Worm (Caenorhabditis elegans) whole organism, late embryonic: ENCODE measurements around the gene cest-12.

ENCODE experiments used
- C38D4.7 ChIP-seq: fragments of 200-800 bp; sonication (Bioruptor generic); optimal IDR thresholded peaks from 2 replicates; lab custom pipeline; 2018; ENCODE audit warnings: mild to moderate bottlenecking, missing genetic modification characterization, moderate library complexity, missing compliant biosample characterization
- T23F11.4 ChIP-seq: fragments of 200-800 bp; sonication (Bioruptor generic); optimal IDR thresholded peaks from 2 replicates; lab custom pipeline; 2018; ENCODE audit warnings: mild to moderate bottlenecking, missing genetic modification characterization, missing compliant biosample characterization
- ahr-1 ChIP-seq: sonication (generic microtip); optimal IDR thresholded peaks from 2 replicates; lab custom pipeline; 2016; ENCODE audit warnings: missing genetic modification characterization, missing compliant biosample characterization
- ceh-14 ChIP-seq: sonication (generic microtip); optimal IDR thresholded peaks from 2 replicates; lab custom pipeline; 2016; ENCODE audit warnings: missing genotype, missing genetic modification characterization, missing compliant biosample characterization
- ceh-19 ChIP-seq: fragments of 200-800 bp; sonication (Bioruptor generic); optimal IDR thresholded peaks from 2 replicates; lab custom pipeline; 2018; ENCODE audit warnings: mild to moderate bottlenecking, missing genetic modification characterization, missing compliant biosample characterization
- ceh-22 ChIP-seq: sonication (generic microtip); optimal IDR thresholded peaks from 2 replicates; lab custom pipeline; 2017; ENCODE audit warnings: missing biosample characterization, missing genetic modification characterization
- ceh-6 ChIP-seq: fragments of 200-800 bp; sonication (Bioruptor generic); optimal IDR thresholded peaks from 2 replicates; lab custom pipeline; 2018; ENCODE audit warnings: mild to moderate bottlenecking, missing genetic modification characterization, missing compliant biosample characterization
- ceh-9 ChIP-seq: sonication (generic microtip); optimal IDR thresholded peaks from 2 replicates; lab custom pipeline; 2016; ENCODE audit warnings: mild to moderate bottlenecking, missing genetic modification characterization, inconsistent platforms, missing compliant biosample characterization
- dmd-4 ChIP-seq: sonication (generic microtip); optimal IDR thresholded peaks from 2 replicates; lab custom pipeline; 2016; ENCODE audit warnings: borderline replicate concordance, missing genetic modification characterization, missing compliant biosample characterization
- elt-2 ChIP-seq: sonication (generic microtip); optimal IDR thresholded peaks from 2 replicates; lab custom pipeline; 2016; ENCODE audit warnings: missing genetic modification reagents, missing genetic modification characterization, missing compliant biosample characterization
- fax-1 ChIP-seq: sonication (generic microtip); optimal IDR thresholded peaks from 2 replicates; lab custom pipeline; 2016; ENCODE audit warnings: missing genotype, missing genetic modification characterization, missing compliant biosample characterization
- hlh-13 ChIP-seq: fragments of 200-800 bp; sonication (Bioruptor generic); optimal IDR thresholded peaks from 2 replicates; lab custom pipeline; 2018; ENCODE audit warnings: mild to moderate bottlenecking, missing genetic modification characterization, missing compliant biosample characterization
- hlh-15 ChIP-seq: sonication (generic microtip); optimal IDR thresholded peaks from 2 replicates; lab custom pipeline; 2016; ENCODE audit warnings: missing genetic modification characterization, missing compliant biosample characterization
- hlh-8 ChIP-seq: sonication (generic microtip); optimal IDR thresholded peaks from 2 replicates; lab custom pipeline; 2016; ENCODE audit warnings: missing genotype, missing genetic modification characterization, missing compliant biosample characterization
- nfya-1 ChIP-seq: sonication (generic microtip); optimal IDR thresholded peaks from 2 replicates; lab custom pipeline; 2017; ENCODE audit warnings: missing genetic modification characterization, mild to moderate bottlenecking, missing compliant biosample characterization, antibody characterized with exemption, moderate library complexity
- npax-4 ChIP-seq: sonication (generic microtip); optimal IDR thresholded peaks from 2 replicates; lab custom pipeline; 2016; ENCODE audit warnings: missing genetic modification characterization, missing compliant biosample characterization
- odd-2 ChIP-seq: sonication (generic microtip); optimal IDR thresholded peaks from 2 replicates; lab custom pipeline; 2017; ENCODE audit warnings: antibody characterized with exemption, mild to moderate bottlenecking, missing genetic modification characterization, missing compliant biosample characterization
- pag-3 ChIP-seq: sonication (generic microtip); optimal IDR thresholded peaks from 2 replicates; lab custom pipeline; 2016; ENCODE audit warnings: missing compliant biosample characterization, missing genetic modification characterization, borderline replicate concordance
- pat-9 ChIP-seq: fragments of 200-800 bp; sonication (Bioruptor generic); optimal IDR thresholded peaks from 2 replicates; lab custom pipeline; 2018; ENCODE audit warnings: mild to moderate bottlenecking, missing genetic modification characterization, moderate library complexity, missing compliant biosample characterization
- rnt-1 ChIP-seq: sonication (generic microtip); optimal IDR thresholded peaks from 2 replicates; lab custom pipeline; 2016; ENCODE audit warnings: missing genetic modification characterization, missing compliant biosample characterization
- sox-2 ChIP-seq: fragments of 200-800 bp; sonication (Bioruptor generic); IDR thresholded peaks from 2 replicates; pipeline ENCODE4 v1.3.6; 2022; ENCODE audit warnings: missing genetic modification reagents, missing genetic modification characterization, missing compliant biosample characterization
- sox-4 ChIP-seq: sonication (generic microtip); optimal IDR thresholded peaks from 2 replicates; lab custom pipeline; 2017; ENCODE audit warnings: mild to moderate bottlenecking, missing genetic modification characterization, inconsistent platforms, missing compliant biosample characterization
- syd-9 ChIP-seq: sonication (generic microtip); optimal IDR thresholded peaks from 2 replicates; lab custom pipeline; 2016; ENCODE audit warnings: mild to moderate bottlenecking, missing genetic modification characterization, moderate library complexity, missing compliant biosample characterization
- tbx-2 ChIP-seq: sonication (generic microtip); optimal IDR thresholded peaks from 2 replicates; lab custom pipeline; 2016; ENCODE audit warnings: missing genetic modification characterization, missing compliant biosample characterization
- tbx-7 ChIP-seq: sonication (generic microtip); optimal IDR thresholded peaks from 2 replicates; lab custom pipeline; 2016; ENCODE audit warnings: missing genotype, missing genetic modification characterization, missing compliant biosample characterization

cest-12 gene

ce11 chrIII:12087564-12087963, 19.8 kb downstream of the cest-12 start:
- TF ChIP-seq ceh-22 (tag; lab: Kevin White, UChicago) (no peak), pat-9 (tag; lab: Kevin White, UChicago) (no peak), sox-2 (GFP tag; lab: Robert Waterston, UW) (no peak), elt-2 (tag; lab: Kevin White, UChicago) (peak; percentile 61)
- TF ChIP-seq, all 69 proteins: peak for 1

- TF ChIP-seq elt-2 (tag; lab: Kevin White, UChicago) (peak; percentile 14), nfya-1 (tag; lab: Kevin White, UChicago) (peak; percentile 92), tbx-2 (tag; lab: Kevin White, UChicago) (peak; percentile 2), odd-2 (no peak)
These were observed 22.5 kb downstream of the cest-12 start for ce11 chrIII:12084749-12085307.

ce11 chrIII:12084216-12084615, 23.1 kb downstream of the cest-12 start, which contains the start of gene nob-1:
Gene nob-1, minus strand, starts transcription at chrIII:12084316.
- TF ChIP-seq ceh-14 (no peak), ceh-19 (GFP tag; lab: Kevin White, UChicago) (no peak), ceh-22 (tag; lab: Kevin White, UChicago) (no peak), hlh-15 (tag; lab: Kevin White, UChicago) (no peak), npax-4 (tag; lab: Kevin White, UChicago) (no peak), sox-4 (tag; lab: Kevin White, UChicago) (no peak), tbx-2 (tag; lab: Kevin White, UChicago) (no peak), dmd-4 (tag; lab: Kevin White, UChicago) (no peak), hlh-13 (GFP tag; lab: Kevin White, UChicago) (no peak), tbx-7 (no peak), C38D4.7 (GFP tag; lab: Kevin White, UChicago) (no peak), ahr-1 (tag; lab: Kevin White, UChicago) (no peak), syd-9 (tag; lab: Kevin White, UChicago) (no peak), rnt-1 (no peak)

ce11 chrIII:12081992-12082628, 25.2 kb downstream of the cest-12 start:
- no peak for TF ChIP-seq dmd-4 (tag; lab: Kevin White, UChicago)
- peak; percentile 61 for TF ChIP-seq ceh-14

ce11 chrIII:12077456-12077855, 29.9 kb downstream of the cest-12 start, which contains the start of gene php-3:
Gene php-3, minus strand, starts transcription at chrIII:12077556.
- no peak for TF ChIP-seq dmd-4 (tag; lab: Kevin White, UChicago)
- no peak for TF ChIP-seq ceh-9
- TF ChIP-seq hlh-8: no peak
- TF ChIP-seq fax-1 (tag; lab: Kevin White, UChicago): no peak
- TF ChIP-seq pag-3: no peak

ce11 chrIII:12067736-12068135, 39.6 kb downstream of the cest-12 start:
- peak; percentile 85 for TF ChIP-seq nfya-1 (tag; lab: Kevin White, UChicago)
- no peak for TF ChIP-seq hlh-8

- no peak for TF ChIP-seq T23F11.4 (GFP tag; lab: Kevin White, UChicago)
- TF ChIP-seq nfya-1 (tag; lab: Kevin White, UChicago): peak; percentile 72
These were observed 42.8 kb downstream of the cest-12 start for ce11 chrIII:12064494-12064893.

ce11 chrIII:12063934-12064333, 43.4 kb downstream of the cest-12 start:
- no peak for TF ChIP-seq ceh-6
- TF ChIP-seq nfya-1 (tag; lab: Kevin White, UChicago): peak; percentile 67
